Worm (Caenorhabditis elegans) whole organism, dauer: Measurements from ENCODE around the gene T24E12.12.
"Not testable (repeated sequence)": the region's sequence is repeated elsewhere in the genome, so short reads cannot be mapped to it uniquely, and the experiment has no call there.

Source experiments
- unc-62 ChIP-seq: sonication (generic microtip); optimal IDR thresholded peaks from 2 replicates; lab custom pipeline; 2017; ENCODE audit warnings: missing biosample characterization, missing genetic modification reagents, missing genetic modification characterization

The T24E12.12 gene

ce11 chrII:3752184-3752583 lies 6.9 kb upstream of the T24E12.12 start, which contains the start of gene sdz-11:
TSS of gene sdz-11 (minus strand) at chrII:3752284.
- no peak for TF ChIP-seq unc-62

- no peak for TF ChIP-seq unc-62
Observed at ce11 chrII:3753598-3753997, 5.5 kb upstream of the T24E12.12 start, which contains the start of gene rcd-1. TSS of gene rcd-1 (plus strand) at chrII:3753898.

- no peak for TF ChIP-seq unc-62
Observed at ce11 chrII:3757499-3757898, 1.6 kb upstream of the T24E12.12 start, which contains the start of gene srx-111. TSS of gene srx-111 (plus strand) at chrII:3757799.

ce11 chrII:3761599-3761998 lies 2.5 kb downstream of the T24E12.12 start, which contains the start of gene T24E12.6:
TSS of gene T24E12.6 (minus strand) at chrII:3761699.
- TF ChIP-seq unc-62, result not testable (repeated sequence)

- TF ChIP-seq unc-62, result no peak
Observed at ce11 chrII:3764486-3764885, 5.4 kb downstream of the T24E12.12 start, which contains the start of gene srx-112. TSS of gene srx-112 (minus strand) at chrII:3764586.

ce11 chrII:3771640-3772039 lies 12.6 kb downstream of the T24E12.12 start:
- no peak for TF ChIP-seq unc-62

- TF ChIP-seq unc-62, result no peak
Observed at ce11 chrII:3773130-3773529, 14.0 kb downstream of the T24E12.12 start, which contains the start of gene T24E12.10. TSS of gene T24E12.10 (minus strand) at chrII:3773230.

- no peak for TF ChIP-seq unc-62
Observed at ce11 chrII:3775719-3776118, 16.6 kb downstream of the T24E12.12 start, which contains the start of gene T24E12.3. TSS of gene T24E12.3 (plus strand) at chrII:3776019.

ce11 chrII:3777802-3778201 lies 18.7 kb downstream of the T24E12.12 start:
- TF ChIP-seq unc-62, result no peak

- TF ChIP-seq unc-62, result no peak
Observed at ce11 chrII:3779463-3779862, 20.4 kb downstream of the T24E12.12 start, which contains the start of gene T24E12.11. TSS of gene T24E12.11 (minus strand) at chrII:3779563.

ce11 chrII:3781238-3781637 lies 22.1 kb downstream of the T24E12.12 start:
- no peak for TF ChIP-seq unc-62

- no peak for TF ChIP-seq unc-62
Observed at ce11 chrII:3782309-3783000, 23.4 kb downstream of the T24E12.12 start, which contains the start of gene T24E12.2. TSS of gene T24E12.2 (plus strand) at chrII:3782950.

- no peak for TF ChIP-seq unc-62
Observed at ce11 chrII:3785257-3785656, 26.2 kb downstream of the T24E12.12 start, which contains the start of gene T24E12.1. TSS of gene T24E12.1 (plus strand) at chrII:3785557.

- TF ChIP-seq unc-62, result no peak
Observed at ce11 chrII:3785756-3786155, 26.7 kb downstream of the T24E12.12 start.

ce11 chrII:3786538-3786937 lies 27.4 kb downstream of the T24E12.12 start:
- TF ChIP-seq unc-62, result no peak

- TF ChIP-seq unc-62, result no peak
Observed at ce11 chrII:3787151-3787550, 28.1 kb downstream of the T24E12.12 start, which contains the start of gene T24E12.13. TSS of gene T24E12.13 (plus strand) at chrII:3787451.

- no peak for TF ChIP-seq unc-62
Observed at ce11 chrII:3788356-3788962, 29.4 kb downstream of the T24E12.12 start.
